Worm (Caenorhabditis elegans) whole organism, early embryonic: ENCODE data around the gene taf-13.

Experiments used
- B0310.2 ChIP-seq: sonication (generic microtip); optimal IDR thresholded peaks from 2 replicates; lab custom pipeline; 2016; ENCODE audit warnings: mild to moderate bottlenecking, missing genetic modification characterization, missing compliant biosample characterization
- F13C5.2 ChIP-seq: sonication (generic microtip); optimal IDR thresholded peaks from 2 replicates; lab custom pipeline; 2017; ENCODE audit warnings: mild to moderate bottlenecking, missing genetic modification characterization, inconsistent platforms, missing compliant biosample characterization
- aly-1 ChIP-seq: sonication (generic microtip); optimal IDR thresholded peaks from 2 replicates; lab custom pipeline; 2016; ENCODE audit warnings: missing genetic modification characterization, missing compliant biosample characterization
- ama-1 ChIP-seq: fragments of 150-350 bp; optimal IDR thresholded peaks from 2 replicates; lab custom pipeline; 2014
- ceh-13 ChIP-seq: fragments of 200-800 bp; sonication (Bioruptor generic); optimal IDR thresholded peaks from 2 replicates; lab custom pipeline; 2018; ENCODE audit warnings: mild to moderate bottlenecking, missing genetic modification characterization, missing compliant biosample characterization
- ceh-36 ChIP-seq: sonication (generic microtip); optimal IDR thresholded peaks from 2 replicates; lab custom pipeline; 2016; ENCODE audit warnings: missing genetic modification characterization, inconsistent platforms, missing compliant biosample characterization
- ets-7 ChIP-seq: sonication (generic microtip); optimal IDR thresholded peaks from 2 replicates; lab custom pipeline; 2016; ENCODE audit warnings: missing genotype, missing genetic modification characterization, missing compliant biosample characterization
- flt-1 ChIP-seq: fragments of 200-800 bp; sonication (Bioruptor generic); IDR thresholded peaks from 2 replicates; pipeline ENCODE4 v1.3.6; 2022; ENCODE audit warnings: missing genetic modification characterization, missing compliant biosample characterization
- hmbx-1 ChIP-seq: sonication (generic microtip); optimal IDR thresholded peaks from 2 replicates; lab custom pipeline; 2016; ENCODE audit warnings: mild to moderate bottlenecking, missing genetic modification characterization, missing compliant biosample characterization
- hmg-4 ChIP-seq: fragments of 200-800 bp; sonication (Bioruptor generic); optimal IDR thresholded peaks from 2 replicates; lab custom pipeline; 2018; ENCODE audit warnings: mild to moderate bottlenecking, missing genetic modification characterization, missing compliant biosample characterization
- hnd-1 ChIP-seq: sonication (generic microtip); optimal IDR thresholded peaks from 2 replicates; lab custom pipeline; 2016; ENCODE audit warnings: missing genetic modification characterization, missing compliant biosample characterization
- pes-1 ChIP-seq: fragments of 200-800 bp; sonication (Bioruptor generic); IDR thresholded peaks from 2 replicates; pipeline ENCODE4 v1.3.6; 2022; ENCODE audit warnings: missing genetic modification reagents, missing genetic modification characterization, missing compliant biosample characterization
- scrt-1 ChIP-seq: fragments of 200-800 bp; sonication (Bioruptor generic); IDR thresholded peaks from 2 replicates; pipeline ENCODE4 v1.3.6; 2022; ENCODE audit warnings: missing genetic modification characterization, missing compliant biosample characterization
- sea-1 ChIP-seq: fragments of 200-800 bp; sonication (Bioruptor generic); conservative IDR thresholded peaks from 2 replicates; pipeline ENCODE4 v1.3.6; 2022; ENCODE audit warnings: missing genetic modification characterization, missing compliant biosample characterization
- tbx-11 ChIP-seq: fragments of 200-800 bp; sonication (Bioruptor generic); IDR thresholded peaks from 2 replicates; pipeline ENCODE4 v1.3.6; 2022; ENCODE audit warnings: missing genetic modification characterization, missing compliant biosample characterization
- tbx-37 ChIP-seq: fragments of 200-800 bp; sonication (Bioruptor generic); conservative IDR thresholded peaks from 2 replicates; pipeline ENCODE4 v1.3.6; 2022; ENCODE audit warnings: missing genetic modification reagents, missing genetic modification characterization, missing compliant biosample characterization
- tra-4 ChIP-seq: sonication (generic microtip); optimal IDR thresholded peaks from 2 replicates; lab custom pipeline; 2017; ENCODE audit warnings: missing genetic modification characterization, missing compliant biosample characterization

taf-13 gene

DNA sequence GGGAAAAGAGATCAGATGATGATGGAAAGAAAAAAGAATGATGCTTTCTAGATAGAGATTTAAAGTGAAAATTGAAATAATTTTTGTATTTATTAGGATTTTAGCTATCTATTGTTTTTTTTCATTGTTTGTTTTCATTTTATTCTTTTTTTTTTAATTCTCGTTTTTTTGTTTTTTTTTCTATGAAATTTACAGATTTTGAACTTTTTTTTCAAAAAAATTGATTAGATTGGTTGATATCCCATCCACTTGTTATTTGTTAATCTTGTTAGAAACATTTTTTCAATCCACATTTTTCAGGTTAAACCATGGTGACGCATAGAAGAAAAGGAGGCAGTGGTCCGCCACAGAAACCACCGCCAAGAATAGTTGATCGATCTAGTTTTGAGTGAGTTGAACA, 21.4 kb downstream of the taf-13 start, which contains the start of gene algn-9:
TSS of gene algn-9 (plus strand) at position 301 of the 400 bp plus-strand sequence.
- no peak for TF ChIP-seq B0310.2 (tag; lab: Kevin White, UChicago)
- no peak for TF ChIP-seq hnd-1 (tag; lab: Kevin White, UChicago)
- TF ChIP-seq tbx-37 (GFP tag; lab: Robert Waterston, UW), result no peak
- no peak for TF ChIP-seq aly-1
- no peak for TF ChIP-seq tbx-11 (GFP tag; lab: Robert Waterston, UW)
- TF ChIP-seq scrt-1, result no peak

DNA sequence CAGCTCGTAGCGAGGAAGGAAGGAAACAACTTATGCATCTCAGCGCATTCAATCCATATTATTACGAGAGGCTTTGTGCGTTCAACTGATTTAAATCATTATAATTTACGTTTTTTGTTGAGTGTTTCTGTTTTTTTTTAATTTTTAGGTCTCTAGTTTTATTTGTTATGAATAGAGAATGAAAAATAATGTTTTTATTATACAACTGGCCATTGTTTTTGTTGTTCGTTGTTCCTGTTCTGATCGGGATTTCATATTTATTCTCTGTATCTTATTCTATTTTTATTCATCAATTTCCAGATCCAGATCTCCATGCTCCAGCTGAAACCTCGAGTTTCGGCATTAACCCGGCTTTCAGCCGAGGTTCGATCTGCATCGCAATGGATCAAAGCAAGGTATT, 23.1 kb downstream of the taf-13 start, which contains the start of gene mrps-22:
TSS of gene mrps-22 (plus strand) at position 301 of the 400 bp plus-strand sequence.
- TF ChIP-seq tra-4 (tag; lab: Kevin White, UChicago), result no peak
- TF ChIP-seq F13C5.2 (tag; lab: Kevin White, UChicago), result no peak
- TF ChIP-seq ets-7, result no peak
- TF ChIP-seq flt-1 (GFP tag; lab: Robert Waterston, UW), result no peak
- no peak for TF ChIP-seq hmbx-1 (tag; lab: Kevin White, UChicago)
- no peak for TF ChIP-seq tbx-37 (GFP tag; lab: Robert Waterston, UW)
- no peak for TF ChIP-seq aly-1
- no peak for TF ChIP-seq hnd-1 (tag; lab: Kevin White, UChicago)
- no peak for TF ChIP-seq ceh-36 (tag; lab: Kevin White, UChicago)
- no peak for TF ChIP-seq ama-1
- TF ChIP-seq pes-1, result no peak
- TF ChIP-seq tbx-11 (GFP tag; lab: Robert Waterston, UW), result no peak
- no peak for TF ChIP-seq hmg-4 (GFP tag; lab: Kevin White, UChicago)
- TF ChIP-seq sea-1, result no peak

DNA sequence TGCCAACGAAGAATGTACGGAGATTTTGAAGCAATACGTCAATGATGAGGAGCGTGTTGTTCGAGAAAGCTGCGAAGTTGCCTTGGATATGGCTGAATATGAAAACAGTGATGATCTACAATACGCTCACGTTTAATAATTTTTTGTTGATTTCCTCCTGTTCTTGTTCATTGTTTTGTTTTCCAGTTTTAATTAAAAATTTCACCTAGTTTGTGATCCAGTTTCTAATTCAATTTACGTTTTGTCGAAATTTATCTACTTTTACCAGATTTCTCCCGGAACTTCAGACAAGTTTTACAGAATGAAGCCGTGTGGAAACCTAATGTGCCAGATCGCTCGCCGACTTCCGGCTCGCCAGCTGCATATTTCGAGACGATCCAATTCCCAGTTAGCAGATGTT, 24.6 kb downstream of the taf-13 start, which contains the start of gene dap-3:
TSS of gene dap-3 (plus strand) at position 301 of the 400 bp plus-strand sequence.
- TF ChIP-seq F13C5.2 (tag; lab: Kevin White, UChicago), result no peak
- no peak for TF ChIP-seq ceh-36 (tag; lab: Kevin White, UChicago)
- no peak for TF ChIP-seq tra-4 (tag; lab: Kevin White, UChicago)
- TF ChIP-seq tbx-11 (GFP tag; lab: Robert Waterston, UW), result no peak
- no peak for TF ChIP-seq flt-1 (GFP tag; lab: Robert Waterston, UW)
- no peak for TF ChIP-seq hnd-1 (tag; lab: Kevin White, UChicago)
- TF ChIP-seq scrt-1, result no peak
- TF ChIP-seq B0310.2 (tag; lab: Kevin White, UChicago), result no peak
- no peak for TF ChIP-seq ets-7
- TF ChIP-seq hmg-4 (GFP tag; lab: Kevin White, UChicago), result no peak
- no peak for TF ChIP-seq ama-1
- TF ChIP-seq aly-1, result no peak
- TF ChIP-seq sea-1, result no peak
- no peak for TF ChIP-seq tbx-37 (GFP tag; lab: Robert Waterston, UW)
- no peak for TF ChIP-seq hmbx-1 (tag; lab: Kevin White, UChicago)
- TF ChIP-seq pes-1, result no peak
- TF ChIP-seq ceh-13, result no peak

DNA sequence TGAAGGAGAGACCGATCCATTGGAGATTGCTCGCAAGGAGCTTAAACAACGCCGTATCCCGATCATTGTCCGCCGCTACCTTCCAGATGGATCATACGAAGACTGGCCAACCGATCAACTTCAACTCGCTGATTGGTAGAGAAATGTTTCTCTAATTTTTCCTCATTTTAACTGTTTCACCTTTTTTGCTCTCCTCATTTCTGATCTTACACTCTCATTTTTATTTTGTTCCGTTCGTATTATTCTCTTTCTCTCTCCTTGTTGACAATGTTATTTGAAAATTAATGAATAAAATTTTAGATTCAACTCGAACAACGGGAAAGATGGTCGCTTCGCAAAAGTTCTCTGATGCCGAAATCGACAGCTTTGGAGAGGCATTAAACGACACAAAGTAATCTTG, 25.8 kb downstream of the taf-13 start, which contains the start of gene dohh-1:
TSS of gene dohh-1 (plus strand) at position 301 of the 400 bp plus-strand sequence.
- TF ChIP-seq hmg-4 (GFP tag; lab: Kevin White, UChicago), result no peak
- no peak for TF ChIP-seq B0310.2 (tag; lab: Kevin White, UChicago)
- no peak for TF ChIP-seq aly-1
- TF ChIP-seq flt-1 (GFP tag; lab: Robert Waterston, UW), result no peak
- TF ChIP-seq hmbx-1 (tag; lab: Kevin White, UChicago), result no peak
- TF ChIP-seq tbx-37 (GFP tag; lab: Robert Waterston, UW), result no peak
- no peak for TF ChIP-seq ceh-13
- TF ChIP-seq ama-1, result no peak

DNA sequence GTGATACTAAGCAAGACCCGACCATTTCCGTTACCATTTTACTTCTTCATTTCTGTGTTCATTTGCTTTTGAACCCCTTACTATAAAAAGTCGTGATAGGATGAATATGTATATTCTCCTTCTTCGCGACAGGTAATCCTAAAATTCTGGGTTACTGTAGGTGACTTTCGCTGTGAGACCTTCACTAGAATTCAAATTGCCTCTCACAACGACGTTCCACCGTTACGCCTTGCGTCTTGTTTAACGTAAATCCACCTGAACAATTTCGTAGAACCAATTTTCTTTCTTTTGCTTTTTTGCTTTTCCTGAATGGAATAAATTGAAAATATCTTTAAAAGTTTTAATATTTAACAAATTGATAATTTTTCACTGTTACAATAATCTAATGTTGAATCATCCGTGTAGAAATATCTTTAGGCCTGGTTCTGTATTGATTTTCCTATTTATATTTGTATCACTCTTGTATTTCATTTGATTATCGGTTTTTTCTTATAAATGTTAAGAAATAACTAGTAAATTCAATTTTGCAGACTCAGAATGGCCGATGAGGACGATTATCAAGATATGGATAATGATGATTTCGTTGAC, 26.5 kb downstream of the taf-13 start, which contains the start of gene rpb-6:
TSS of gene rpb-6 (plus strand) at position 538 of the 588 bp plus-strand sequence.
- TF ChIP-seq tbx-37 (GFP tag; lab: Robert Waterston, UW), result no peak
- TF ChIP-seq sea-1, result no peak
- no peak for TF ChIP-seq hmg-4 (GFP tag; lab: Kevin White, UChicago)
- no peak for TF ChIP-seq scrt-1
- no peak for TF ChIP-seq ceh-36 (tag; lab: Kevin White, UChicago)
- no peak for TF ChIP-seq ets-7
- TF ChIP-seq ceh-13, result no peak
- no peak for TF ChIP-seq tbx-11 (GFP tag; lab: Robert Waterston, UW)
- no peak for TF ChIP-seq B0310.2 (tag; lab: Kevin White, UChicago)
- TF ChIP-seq ama-1, result no peak

DNA sequence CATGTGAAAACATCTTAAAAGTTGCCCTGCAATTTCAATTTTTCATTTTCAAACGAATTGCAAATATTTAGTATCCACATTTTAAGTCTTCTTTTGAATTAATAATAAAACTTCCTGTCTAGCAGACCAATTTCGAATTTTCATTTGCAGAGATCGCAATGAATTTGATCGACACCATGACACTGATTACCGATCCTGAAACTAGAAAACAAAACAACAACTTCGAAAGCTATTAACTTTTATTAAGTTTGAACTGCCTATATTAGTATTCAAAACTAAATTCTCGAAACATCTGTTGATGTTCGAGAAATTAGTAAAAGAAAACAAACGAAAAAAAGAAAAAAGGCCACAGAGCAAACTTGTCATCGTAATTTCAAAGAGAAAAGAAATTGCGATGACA, 31.2 kb downstream of the taf-13 start:
- TF ChIP-seq aly-1 (no peak), tra-4 (tag; lab: Kevin White, UChicago) (no peak), sea-1 (no peak), tbx-37 (GFP tag; lab: Robert Waterston, UW) (no peak), ceh-36 (tag; lab: Kevin White, UChicago) (no peak), F13C5.2 (tag; lab: Kevin White, UChicago) (no peak), B0310.2 (tag; lab: Kevin White, UChicago) (no peak), scrt-1 (no peak), flt-1 (GFP tag; lab: Robert Waterston, UW) (no peak), ets-7 (no peak), tbx-11 (GFP tag; lab: Robert Waterston, UW) (no peak), ceh-13 (no peak), hmbx-1 (tag; lab: Kevin White, UChicago) (no peak)

DNA sequence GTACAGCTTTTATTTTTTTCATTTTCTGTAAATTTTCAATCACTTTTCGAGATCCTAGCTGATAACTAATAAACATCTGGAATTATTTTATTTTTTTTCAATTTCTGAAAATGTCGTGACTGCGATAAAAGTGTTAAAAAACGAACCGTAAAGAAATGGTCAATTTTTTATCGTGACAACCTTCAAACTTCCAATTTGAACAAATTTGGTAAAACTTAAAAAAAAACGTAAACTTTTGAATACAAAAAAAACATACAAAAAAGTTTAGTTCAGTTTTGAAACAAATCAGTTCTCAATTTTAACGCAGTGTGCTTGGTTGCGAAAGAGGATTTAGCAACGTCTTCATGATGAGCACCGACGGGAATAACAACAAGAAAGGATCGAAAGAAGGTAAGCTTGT, 33.4 kb downstream of the taf-13 start, which contains the start of gene C06A1.3:
TSS of gene C06A1.3 (plus strand) at position 301 of the 400 bp plus-strand sequence.
- TF ChIP-seq ceh-13, result no peak
- no peak for TF ChIP-seq sea-1
- TF ChIP-seq scrt-1, result no peak
- no peak for TF ChIP-seq hnd-1 (tag; lab: Kevin White, UChicago)

DNA sequence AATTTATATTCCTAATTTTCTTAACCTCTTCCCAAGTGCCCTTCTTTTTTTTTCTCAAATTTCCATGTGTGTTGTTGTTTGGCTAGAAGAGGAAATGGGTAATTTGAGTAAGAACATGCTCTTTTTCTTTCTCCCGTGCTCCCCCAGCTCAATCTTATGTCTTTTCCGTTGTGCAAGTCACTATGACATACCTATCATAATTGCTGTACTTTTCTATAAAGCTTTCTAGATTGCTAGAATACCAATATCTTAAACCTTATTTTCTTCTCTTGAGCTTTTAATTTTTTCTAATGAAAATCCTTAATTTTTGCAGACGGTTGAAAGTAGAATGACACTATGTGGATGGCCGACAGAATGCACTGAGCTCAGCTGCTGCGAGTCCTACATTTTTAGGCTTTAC, 35.1 kb downstream of the taf-13 start, which contains the start of gene txt-13:
TSS of gene txt-13 (plus strand) at position 301 of the 400 bp plus-strand sequence.
- no peak for TF ChIP-seq ceh-13
- no peak for TF ChIP-seq scrt-1
- no peak for TF ChIP-seq tbx-11 (GFP tag; lab: Robert Waterston, UW)
- no peak for TF ChIP-seq pes-1
- TF ChIP-seq B0310.2 (tag; lab: Kevin White, UChicago), result no peak
- TF ChIP-seq tbx-37 (GFP tag; lab: Robert Waterston, UW), result no peak
- TF ChIP-seq flt-1 (GFP tag; lab: Robert Waterston, UW), result no peak
- TF ChIP-seq hmg-4 (GFP tag; lab: Kevin White, UChicago), result no peak
